Worm (Caenorhabditis elegans) whole organism, L1 larva: ENCODE results near the gene prx-10.

ENCODE experiments used
- dpl-1 ChIP-seq, 3 experiments: fragments of 150-350 bp in 2 of 3; sonication (generic microtip) in 1 of 3; optimal IDR thresholded peaks; 2 replicates each; lab custom pipeline; 2014 to 2017; ENCODE audit warnings: missing biosample characterization in 3 of 3, missing genetic modification characterization in 3 of 3, missing genetic modification reagents in 3 of 3
- lin-39 ChIP-seq: fragments of 150-350 bp; optimal IDR thresholded peaks from 2 replicates; lab custom pipeline; 2014; ENCODE audit warnings: missing biosample characterization, missing genetic modification reagents, missing genetic modification characterization
- mdl-1 ChIP-seq, 2 experiments: fragments of 150-350 bp; optimal IDR thresholded peaks; 2 replicates each; lab custom pipeline; 2014 to 2017; ENCODE audit warnings: missing biosample characterization in 2 of 2, missing genetic modification characterization in 2 of 2, inconsistent platforms in 1 of 2
- nhr-19 ChIP-seq: fragments of 200-800 bp; sonication (Bioruptor generic); conservative IDR thresholded peaks from 2 replicates; pipeline ENCODE4 v1.3.6; 2022; ENCODE audit warnings: missing genetic modification characterization, missing compliant biosample characterization

- TF ChIP-seq mdl-1 (tag; optimal IDR thresholded peaks at IDR 0.05; lab: Kevin White, UChicago) = no peak
- no peak for TF ChIP-seq lin-39
- no peak for TF ChIP-seq dpl-1 (GFP tag; optimal IDR thresholded peaks at IDR 0.05; lab: Kevin White, UChicago)
- no peak for TF ChIP-seq nhr-19
These were observed 8.9 kb downstream of the prx-10 start for ce11 chrIII:5245067-5245466.
